Worm (Caenorhabditis elegans): ENCODE data around the gene Y64H9A.2.

- TF ChIP-seq Y75B8A.6 (GFP tag; IDR thresholded peaks at IDR 0.05) (no peak), F26F4.8 (GFP tag; conservative IDR thresholded peaks at IDR 0.05) (no peak), unc-39 (tag; optimal IDR thresholded peaks at IDR 0.05) (no peak)
These were observed 29.9 kb upstream of the Y64H9A.2 start, which contains the start of gene ZC449.7 for ce11 chrX:5013826-5014225.
